Worm (Caenorhabditis elegans) whole organism, mixed stage, embryonic: ENCODE results near the gene T21C9.9.

ENCODE experiments used
- blmp-1 ChIP-seq: fragments of 150-350 bp; optimal IDR thresholded peaks from 2 replicates; lab custom pipeline; 2014; ENCODE audit warnings: missing biosample characterization, missing genetic modification characterization
- lin-13 ChIP-seq: fragments of 150-350 bp; optimal IDR thresholded peaks from 2 replicates; lab custom pipeline; 2014; ENCODE audit warnings: missing biosample characterization, missing genetic modification characterization
- unc-39 ChIP-seq: fragments of 150-350 bp; optimal IDR thresholded peaks from 2 replicates; lab custom pipeline; 2014; ENCODE audit warnings: missing biosample characterization, missing genetic modification characterization

DNA sequence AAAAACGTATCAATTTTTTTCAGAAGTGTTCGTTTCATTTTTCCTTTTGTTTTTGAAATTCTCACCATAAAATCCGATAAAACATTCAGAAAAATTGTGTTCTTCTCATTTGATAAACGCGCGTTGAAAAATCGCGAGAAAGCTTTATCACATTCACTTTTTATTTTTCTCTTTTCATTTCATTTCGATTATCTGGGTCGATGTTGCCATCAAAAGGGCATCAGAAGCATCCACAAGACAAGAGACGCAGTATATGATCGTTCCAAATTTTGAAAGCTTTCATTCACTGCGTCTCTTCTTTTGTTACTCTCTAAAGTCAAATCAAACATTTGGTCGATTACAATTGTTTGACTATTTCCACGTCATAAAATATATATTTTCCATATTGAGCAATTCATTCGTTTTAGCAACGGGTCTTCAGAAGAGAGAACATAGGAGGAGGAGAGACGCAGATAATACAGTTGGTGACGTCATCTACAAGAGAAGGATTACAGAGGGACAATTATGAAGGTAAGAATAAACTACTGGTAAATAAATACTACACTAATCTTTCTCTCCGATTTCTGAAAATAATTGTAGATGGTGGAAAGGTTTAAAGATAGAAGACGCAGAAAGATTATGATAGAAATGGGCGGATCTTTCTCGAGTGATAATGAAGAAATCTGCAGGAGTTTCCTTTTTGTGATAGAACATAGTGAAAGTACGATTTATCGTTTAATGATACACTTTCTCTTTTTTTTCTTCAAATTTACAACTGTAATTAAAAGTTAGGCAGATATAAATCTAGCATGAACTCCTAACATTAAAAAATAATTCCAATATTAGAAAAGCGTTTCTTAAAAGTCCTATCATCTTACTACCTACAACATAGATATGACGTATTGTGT is 9.9 kb upstream of the T21C9.9 start, which contains the start of gene H27A22.1:
- peak; percentile 32 for TF ChIP-seq blmp-1
- no peak for TF ChIP-seq lin-13 (tag; lab: Kevin White, UChicago)
- TF ChIP-seq unc-39 (tag; lab: Kevin White, UChicago): no peak
